Worm (Caenorhabditis elegans) whole organism, young adult: ENCODE measurements around the gene gcy-3.

Source experiments
- F37B4.10 ChIP-seq: fragments of 200-800 bp; sonication (Bioruptor generic); IDR thresholded peaks from 2 replicates; pipeline ENCODE4 v1.3.6; 2022; ENCODE audit warnings: missing genetic modification characterization, missing compliant biosample characterization
- K12H6.12 ChIP-seq: fragments of 200-800 bp; sonication (Bioruptor generic); optimal IDR thresholded peaks from 2 replicates; lab custom pipeline; 2018; ENCODE audit warnings: mild to moderate bottlenecking, missing genetic modification characterization, missing compliant biosample characterization
- T07F8.4 ChIP-seq: sonication (generic microtip); optimal IDR thresholded peaks from 2 replicates; lab custom pipeline; 2016; ENCODE audit warnings: mild to moderate bottlenecking, missing genetic modification characterization, moderate library complexity, missing compliant biosample characterization
- Y53G8AR.9 ChIP-seq: fragments of 200-800 bp; sonication (Bioruptor generic); conservative IDR thresholded peaks from 2 replicates; pipeline ENCODE4 v1.3.6; 2022; ENCODE audit warnings: missing genetic modification reagents, missing genetic modification characterization, missing compliant biosample characterization
- Y95B8A.8 ChIP-seq: fragments of 200-800 bp; sonication (Bioruptor generic); IDR thresholded peaks from 2 replicates; pipeline ENCODE4 v1.3.6; 2022; ENCODE audit warnings: missing genetic modification reagents, missing genetic modification characterization, missing compliant biosample characterization
- ZK185.1 ChIP-seq: sonication (generic microtip); optimal IDR thresholded peaks from 2 replicates; lab custom pipeline; 2016; ENCODE audit warnings: mild to moderate bottlenecking, missing genetic modification characterization, missing compliant biosample characterization; ENCODE audit not compliant: poor library complexity, severe bottlenecking
- aptf-2 ChIP-seq: fragments of 200-800 bp; sonication (Bioruptor generic); conservative IDR thresholded peaks from 2 replicates; pipeline ENCODE4 v1.3.6; 2022; ENCODE audit warnings: missing genetic modification reagents, missing genetic modification characterization, missing compliant biosample characterization
- aptf-3 ChIP-seq: fragments of 200-800 bp; sonication (Bioruptor generic); IDR thresholded peaks from 2 replicates; pipeline ENCODE4 v1.3.6; 2022; ENCODE audit warnings: missing genetic modification characterization, missing compliant biosample characterization
- attf-6 ChIP-seq: fragments of 200-800 bp; sonication (Bioruptor generic); IDR thresholded peaks from 2 replicates; pipeline ENCODE4 v1.3.6; 2022; ENCODE audit warnings: missing genetic modification reagents, missing genetic modification characterization, missing compliant biosample characterization
- bed-1 ChIP-seq: fragments of 200-800 bp; sonication (Bioruptor generic); IDR thresholded peaks from 2 replicates; pipeline ENCODE4 v1.3.6; 2022; ENCODE audit warnings: missing genetic modification reagents, missing genetic modification characterization, missing compliant biosample characterization
- cebp-1 ChIP-seq, 2 experiments: fragments of 200-800 bp in 1 of 2; sonication (Bioruptor generic) in 1 of 2; sonication (generic microtip) in 1 of 2; IDR thresholded peaks in 1 of 2; optimal IDR thresholded peaks in 1 of 2; 2 replicates each; pipeline versions ENCODE4 v1.3.6 to Lab custom; 2017 to 2022; ENCODE audit warnings: missing compliant biosample characterization in 2 of 2, missing genetic modification characterization in 2 of 2, mild to moderate bottlenecking in 1 of 2, missing genetic modification reagents in 1 of 2, moderate library complexity in 1 of 2
- ceh-100 ChIP-seq: fragments of 200-800 bp; sonication (Bioruptor generic); IDR thresholded peaks from 2 replicates; pipeline ENCODE4 v1.3.6; 2022; ENCODE audit warnings: missing genetic modification reagents, missing genetic modification characterization, missing compliant biosample characterization
- ceh-58 ChIP-seq: fragments of 200-800 bp; sonication (Bioruptor generic); IDR thresholded peaks from 2 replicates; pipeline ENCODE4 v1.3.6; 2022; ENCODE audit warnings: missing genetic modification characterization, missing compliant biosample characterization
- dox-1 ChIP-seq: fragments of 200-800 bp; sonication (Bioruptor generic); IDR thresholded peaks from 2 replicates; pipeline ENCODE4 v1.3.6; 2022; ENCODE audit warnings: missing genetic modification reagents, missing genetic modification characterization, missing compliant biosample characterization
- egl-44 ChIP-seq: fragments of 200-800 bp; sonication (Bioruptor generic); IDR thresholded peaks from 2 replicates; pipeline ENCODE4 v1.3.6; 2022; ENCODE audit warnings: missing genetic modification reagents, missing genetic modification characterization, missing compliant biosample characterization
- ekl-4 ChIP-seq: fragments of 200-800 bp; sonication (Bioruptor generic); IDR thresholded peaks from 2 replicates; pipeline ENCODE4 v1.3.6; 2022; ENCODE audit warnings: missing genetic modification reagents, missing genetic modification characterization, missing compliant biosample characterization
- fkh-3 ChIP-seq: sonication (generic microtip); optimal IDR thresholded peaks from 2 replicates; lab custom pipeline; 2016; ENCODE audit warnings: mild to moderate bottlenecking, missing genetic modification characterization, missing compliant biosample characterization
- hmg-1.2 ChIP-seq: fragments of 200-800 bp; sonication (Bioruptor generic); IDR thresholded peaks from 2 replicates; pipeline ENCODE4 v1.3.6; 2022; ENCODE audit warnings: missing genetic modification reagents, missing genetic modification characterization, missing compliant biosample characterization
- hrde-1 ChIP-seq: sonication (generic microtip); optimal IDR thresholded peaks from 2 replicates; lab custom pipeline; 2016; ENCODE audit warnings: missing genetic modification characterization, mild to moderate bottlenecking, missing compliant biosample characterization, moderate library complexity, missing genotype, missing genetic modification reagents, borderline replicate concordance
- hsf-1 ChIP-seq: fragments of 200-800 bp; sonication (Bioruptor generic); IDR thresholded peaks from 2 replicates; pipeline ENCODE4 v1.3.6; 2022; ENCODE audit warnings: missing genetic modification reagents, missing genetic modification characterization, missing compliant biosample characterization
- lin-35 ChIP-seq, 3 experiments: fragments of 150-350 bp in 2 of 3; sonication (generic microtip) in 1 of 3; optimal IDR thresholded peaks; 2 replicates each; lab custom pipeline; 2014 to 2018; ENCODE audit warnings: missing biosample characterization in 3 of 3, missing genetic modification characterization in 3 of 3, missing genetic modification reagents in 3 of 3
- lin-40 ChIP-seq: sonication (generic microtip); optimal IDR thresholded peaks from 2 replicates; lab custom pipeline; 2016; ENCODE audit warnings: missing genetic modification characterization, mild to moderate bottlenecking, missing compliant biosample characterization, missing genotype, missing genetic modification reagents
- lsl-1 ChIP-seq: fragments of 200-800 bp; sonication (Bioruptor generic); optimal IDR thresholded peaks from 2 replicates; lab custom pipeline; 2018; ENCODE audit warnings: mild to moderate bottlenecking, missing genetic modification characterization, moderate library complexity, missing compliant biosample characterization
- lsy-27 ChIP-seq: sonication (generic microtip); optimal IDR thresholded peaks from 2 replicates; lab custom pipeline; 2017; ENCODE audit warnings: missing genetic modification characterization, mild to moderate bottlenecking, missing compliant biosample characterization, antibody characterized with exemption, missing genotype, borderline replicate concordance; ENCODE audit not compliant: insufficient read depth
- mcd-1 ChIP-seq: fragments of 200-800 bp; sonication (Bioruptor generic); IDR thresholded peaks from 2 replicates; pipeline ENCODE4 v1.3.6; 2022; ENCODE audit warnings: missing genetic modification reagents, missing genetic modification characterization, missing compliant biosample characterization
- mel-28 ChIP-seq: sonication (generic microtip); optimal IDR thresholded peaks from 2 replicates; lab custom pipeline; 2016; ENCODE audit warnings: borderline replicate concordance, mild to moderate bottlenecking, missing genetic modification characterization, missing compliant biosample characterization
- mxl-1 ChIP-seq: sonication (generic microtip); optimal IDR thresholded peaks from 2 replicates; lab custom pipeline; 2016; ENCODE audit warnings: missing genetic modification characterization, missing compliant biosample characterization
- nfya-1 ChIP-seq: sonication (generic microtip); optimal IDR thresholded peaks from 2 replicates; lab custom pipeline; 2017; ENCODE audit warnings: antibody characterized with exemption, missing compliant biosample characterization, missing genetic modification characterization, borderline replicate concordance; ENCODE audit not compliant: insufficient read depth
- pha-4 ChIP-seq: fragments of 150-350 bp; sonication (generic microtip); optimal IDR thresholded peaks from 2 replicates; lab custom pipeline; 2014; ENCODE audit warnings: missing biosample characterization, missing genetic modification reagents, missing genetic modification characterization
- sdz-38 ChIP-seq: sonication (generic microtip); optimal IDR thresholded peaks from 2 replicates; lab custom pipeline; 2016; ENCODE audit warnings: missing genotype, missing genetic modification characterization, missing compliant biosample characterization
- snpc-1.3 ChIP-seq: sonication (generic microtip); optimal IDR thresholded peaks from 2 replicates; lab custom pipeline; 2017; ENCODE audit warnings: missing genetic modification characterization, mild to moderate bottlenecking, missing compliant biosample characterization, antibody characterized with exemption, moderate library complexity, missing genotype, missing genetic modification reagents; ENCODE audit not compliant: insufficient read depth
- snpc-3.4 ChIP-seq: sonication (generic microtip); optimal IDR thresholded peaks from 2 replicates; lab custom pipeline; 2017; ENCODE audit warnings: missing genetic modification characterization, mild to moderate bottlenecking, missing compliant biosample characterization, antibody characterized with exemption, moderate library complexity, missing genotype, missing genetic modification reagents
- snpc-4 ChIP-seq, 5 experiments: fragments of 150-350 bp in 1 of 5; sonication (generic microtip) in 4 of 5; optimal IDR thresholded peaks; 2 replicates each; lab custom pipeline; 2014 to 2018; ENCODE audit warnings: missing genetic modification characterization in 5 of 5, missing biosample characterization in 3 of 5, antibody characterized with exemption in 2 of 5, mild to moderate bottlenecking in 2 of 5, missing compliant biosample characterization in 2 of 5, missing genotype in 2 of 5, moderate library complexity in 2 of 5, missing genetic modification reagents in 1 of 5
- tbp1 ChIP-seq: fragments of 200-800 bp; sonication (Bioruptor generic); optimal IDR thresholded peaks from 2 replicates; lab custom pipeline; 2018; ENCODE audit warnings: mild to moderate bottlenecking, missing genetic modification characterization, missing compliant biosample characterization
- zim-3 ChIP-seq: sonication (generic microtip); optimal IDR thresholded peaks from 2 replicates; lab custom pipeline; 2017; ENCODE audit warnings: mild to moderate bottlenecking, missing genetic modification characterization, moderate library complexity, missing compliant biosample characterization
- ztf-22 ChIP-seq: fragments of 200-800 bp; sonication (Bioruptor generic); optimal IDR thresholded peaks from 2 replicates; lab custom pipeline; 2018; ENCODE audit warnings: mild to moderate bottlenecking, missing genetic modification characterization, moderate library complexity, missing compliant biosample characterization
- ztf-26 ChIP-seq: sonication (generic microtip); optimal IDR thresholded peaks from 2 replicates; lab custom pipeline; 2017; ENCODE audit warnings: missing genetic modification characterization, missing compliant biosample characterization
- ztf-28 ChIP-seq: fragments of 200-800 bp; sonication (Bioruptor generic); IDR thresholded peaks from 2 replicates; pipeline ENCODE4 v1.3.6; 2022; ENCODE audit warnings: missing genetic modification reagents, missing genetic modification characterization, missing compliant biosample characterization
- ztf-6 ChIP-seq: fragments of 200-800 bp; sonication (Bioruptor generic); IDR thresholded peaks from 2 replicates; pipeline ENCODE4 v1.3.6; 2022; ENCODE audit warnings: missing genetic modification reagents, missing genetic modification characterization, missing compliant biosample characterization

Gene gcy-3

DNA sequence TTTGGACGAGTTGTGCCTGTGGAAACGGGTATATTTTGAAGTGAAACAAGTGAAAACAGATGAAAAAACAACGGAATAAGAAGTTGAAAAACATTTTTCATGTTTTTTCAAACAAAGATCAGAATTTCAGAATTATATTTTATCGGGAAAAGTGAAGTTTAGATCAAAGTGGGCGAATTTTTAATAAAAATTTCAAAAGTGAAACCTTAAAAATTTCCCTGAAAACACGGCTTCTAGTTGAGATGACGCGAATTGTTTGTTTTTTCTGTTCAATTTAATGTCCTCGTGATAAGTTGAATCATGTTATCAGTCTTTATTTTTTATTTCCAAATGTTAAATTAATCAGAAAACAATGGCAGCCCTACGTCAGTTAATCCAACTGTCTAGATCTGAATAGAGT, at the start of gene gcy-3:
Gene gcy-3 (minus strand): TSS at position 101 of the 400 bp plus-strand sequence.
- no peak for TF ChIP-seq mel-28 (tag; lab: Kevin White, UChicago)
- no peak for TF ChIP-seq lin-35 (GFP tag; optimal IDR thresholded peaks at IDR 0.05; lab: Kevin White, UChicago)
- TF ChIP-seq attf-6 (GFP tag; lab: Robert Waterston, UW) = no peak
- no peak for TF ChIP-seq zim-3 (tag; lab: Kevin White, UChicago)
- TF ChIP-seq hsf-1 (GFP tag; lab: Robert Waterston, UW) = no peak
- TF ChIP-seq ztf-22 (GFP tag; lab: Kevin White, UChicago) = no peak
- no peak for TF ChIP-seq ceh-100 (GFP tag; lab: Robert Waterston, UW)
- TF ChIP-seq K12H6.12 (tag; lab: Kevin White, UChicago) = no peak
- TF ChIP-seq ceh-58 (GFP tag; lab: Robert Waterston, UW) = no peak
- TF ChIP-seq dox-1 (GFP tag; lab: Robert Waterston, UW) = no peak
- no peak for TF ChIP-seq snpc-4 (GFP tag; optimal IDR thresholded peaks at IDR 0.05; lab: Kevin White, UChicago)
- no peak for TF ChIP-seq snpc-4 (tag; optimal IDR thresholded peaks at IDR 0.05; lab: Kevin White, UChicago)
- TF ChIP-seq cebp-1 (GFP tag; IDR thresholded peaks at IDR 0.05; lab: Robert Waterston, UW) = no peak
- no peak for TF ChIP-seq cebp-1 (tag; optimal IDR thresholded peaks at IDR 0.05; lab: Kevin White, UChicago)
- no peak for TF ChIP-seq ztf-6 (GFP tag; lab: Robert Waterston, UW)
- no peak for TF ChIP-seq ekl-4 (GFP tag; lab: Robert Waterston, UW)
- TF ChIP-seq bed-1 = no peak
- no peak for TF ChIP-seq Y95B8A.8 (GFP tag; lab: Robert Waterston, UW)
- TF ChIP-seq, all 124 proteins: peak for 0

DNA sequence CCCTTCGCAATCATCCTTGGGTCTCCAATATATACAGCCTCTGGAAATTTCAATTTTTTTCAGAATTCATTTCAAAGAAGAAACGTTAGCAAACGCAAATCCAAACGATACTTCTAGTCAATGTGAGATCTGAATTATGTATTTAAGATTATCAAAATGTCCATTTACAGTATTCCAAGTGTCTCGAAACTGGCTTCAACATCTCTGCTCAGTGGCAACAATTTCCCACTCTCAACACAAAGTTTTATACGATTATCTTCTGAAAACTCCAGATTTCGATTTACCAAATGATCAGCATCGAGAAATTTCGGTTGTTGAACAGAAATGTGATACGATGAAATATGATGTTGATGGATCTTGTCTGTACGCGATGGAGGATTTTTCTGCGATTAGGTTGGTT, 49.5 kb upstream of the gcy-3 start:
- no peak for TF ChIP-seq lsy-27 (tag; lab: Kevin White, UChicago)
- TF ChIP-seq Y53G8AR.9 (GFP tag; lab: Robert Waterston, UW) = no peak
- TF ChIP-seq K12H6.12 (tag; lab: Kevin White, UChicago) = no peak
- no peak for TF ChIP-seq pha-4 (tag; lab: Kevin White, UChicago)
- TF ChIP-seq, all 124 proteins: peak for 0

DNA sequence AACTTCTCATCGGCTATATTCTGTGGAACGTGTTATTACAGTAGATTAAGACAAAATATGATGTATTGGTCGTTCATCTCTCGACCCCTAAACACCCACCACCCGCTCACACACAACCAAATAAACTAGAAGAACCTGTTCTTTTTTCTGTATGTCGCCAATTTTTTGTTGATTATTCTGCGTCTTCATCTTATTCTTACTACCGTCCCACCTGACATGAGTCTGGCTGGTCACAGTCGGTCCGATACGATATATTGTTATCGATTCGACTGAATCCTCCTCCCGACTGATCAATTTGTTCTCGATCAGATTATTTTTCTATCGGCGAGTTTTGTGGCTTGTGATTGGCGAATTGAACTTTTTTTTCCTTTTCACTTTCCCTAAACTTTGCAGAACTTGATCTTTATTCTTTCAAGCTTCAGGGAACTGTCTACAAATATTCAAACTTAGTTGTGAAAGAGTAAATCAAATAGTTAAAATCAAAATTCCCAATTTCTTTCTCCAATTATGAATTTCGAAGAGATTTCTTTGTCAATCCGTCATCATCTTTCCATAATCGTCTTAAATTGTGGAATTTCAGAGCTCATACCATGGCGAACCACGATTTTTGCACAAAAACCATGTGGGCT, 48.0 kb upstream of the gcy-3 start, which contains the start of gene F35H8.2:
Gene F35H8.2 (plus strand): TSS at position 579 of the 629 bp plus-strand sequence.
- no peak for TF ChIP-seq aptf-3 (GFP tag; lab: Robert Waterston, UW)
- no peak for TF ChIP-seq pha-4 (tag; lab: Kevin White, UChicago)
- no peak for TF ChIP-seq tbp1
- TF ChIP-seq sdz-38 (tag; lab: Kevin White, UChicago) = no peak
- no peak for TF ChIP-seq lsl-1
- no peak for TF ChIP-seq hmg-1.2
- no peak for TF ChIP-seq mxl-1 (tag; lab: Kevin White, UChicago)
- no peak for TF ChIP-seq ceh-100 (GFP tag; lab: Robert Waterston, UW)
- TF ChIP-seq F37B4.10 = no peak
- no peak for TF ChIP-seq snpc-1.3 (tag; lab: Kevin White, UChicago)
- TF ChIP-seq ztf-26 (tag; lab: Kevin White, UChicago) = no peak

DNA sequence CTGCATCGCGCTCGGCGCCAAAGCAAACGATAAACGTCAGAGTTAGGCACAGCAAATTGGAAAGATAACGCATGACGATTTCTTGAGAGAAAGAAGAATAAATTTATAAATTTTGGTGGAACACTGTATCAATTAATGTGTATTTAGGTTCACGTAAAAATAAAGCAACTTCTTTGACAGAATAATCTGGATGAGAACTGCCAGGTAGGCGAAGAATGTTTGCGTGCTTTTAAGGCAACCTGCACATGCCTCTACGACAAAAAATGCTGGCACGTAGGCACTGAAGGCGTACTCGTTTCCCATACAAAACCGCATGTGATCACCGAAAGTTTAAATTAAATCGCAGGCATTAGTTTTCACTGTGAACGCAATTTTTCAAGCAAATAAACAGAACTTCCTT, 46.1 kb upstream of the gcy-3 start, which contains the start of gene F35H8.1:
Gene F35H8.1 (minus strand): TSS at position 101 of the 400 bp plus-strand sequence.
- no peak for TF ChIP-seq hrde-1 (tag; lab: Kevin White, UChicago)
- no peak for TF ChIP-seq mcd-1 (GFP tag; lab: Robert Waterston, UW)
- no peak for TF ChIP-seq tbp1
- no peak for TF ChIP-seq nfya-1 (tag; lab: Kevin White, UChicago)
- TF ChIP-seq snpc-3.4 (tag; lab: Kevin White, UChicago) = no peak
- TF ChIP-seq aptf-2 (GFP tag; lab: Robert Waterston, UW) = no peak
- no peak for TF ChIP-seq fkh-3
- no peak for TF ChIP-seq sdz-38 (tag; lab: Kevin White, UChicago)
- no peak for TF ChIP-seq T07F8.4 (tag; lab: Kevin White, UChicago)
- no peak for TF ChIP-seq ZK185.1 (tag; lab: Kevin White, UChicago)
- TF ChIP-seq egl-44 (GFP tag; lab: Robert Waterston, UW) = no peak
- no peak for TF ChIP-seq lin-40 (tag; lab: Kevin White, UChicago)
- TF ChIP-seq ztf-28 (GFP tag; lab: Robert Waterston, UW) = no peak
- TF ChIP-seq bed-1 = no peak
